Worm (Caenorhabditis elegans): ENCODE results near the gene sre-26.

DNA sequence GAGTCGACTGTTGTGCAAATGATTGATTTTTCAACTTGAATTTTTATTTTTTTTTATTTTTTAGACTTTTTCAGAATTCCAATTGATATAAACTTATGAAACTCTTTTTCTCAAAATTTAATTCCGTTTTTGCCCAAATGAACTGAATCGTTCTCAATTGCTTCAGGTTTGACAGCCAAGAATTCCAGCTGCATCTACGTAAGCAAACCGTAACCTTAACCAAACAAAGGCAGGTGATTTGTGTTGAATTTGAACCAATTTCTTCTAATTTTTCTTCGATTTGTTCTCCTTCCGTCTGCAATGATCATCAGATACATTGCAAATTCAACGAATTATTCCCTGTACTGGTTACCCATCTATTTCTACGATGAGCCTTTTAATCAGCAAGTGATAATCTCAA, 29.5 kb upstream of the sre-26 start, which contains the start of gene sre-34:
- no peak for TF ChIP-seq ref-1 (GFP tag; conservative IDR thresholded peaks at IDR 0.05)
- TF ChIP-seq flt-1 (GFP tag; IDR thresholded peaks at IDR 0.05) = no peak
- TF ChIP-seq klf-2 (GFP tag; conservative IDR thresholded peaks at IDR 0.05) = no peak
- no peak for TF ChIP-seq ztf-23 (GFP tag; IDR thresholded peaks at IDR 0.05)
